Worm (Caenorhabditis elegans): ENCODE data around the gene T22B7.4.

T22B7.4 gene

ce11 chrX:5611155-5611554 is 30.1 kb downstream of the T22B7.4 start, which contains the start of gene octr-1:
TSS of gene octr-1 (minus strand) at chrX:5611255.
- TF ChIP-seq nhr-25 (tag; optimal IDR thresholded peaks at IDR 0.05; ENCODE audit: borderline replicate concordance, insufficient read depth) = no peak
- TF ChIP-seq F26F4.8 (GFP tag; conservative IDR thresholded peaks at IDR 0.05) = no peak
- no peak for TF ChIP-seq hif-1 (tag; optimal IDR thresholded peaks at IDR 0.05)

- no peak for TF ChIP-seq lin-15B (tag; optimal IDR thresholded peaks at IDR 0.05)
Measured at ce11 chrX:5605049-5605448, 36.2 kb downstream of the T22B7.4 start.

ce11 chrX:5603338-5603816 is 37.8 kb downstream of the T22B7.4 start, which contains the start of gene F14D12.1:
TSS of gene F14D12.1 (plus strand) at chrX:5603766.
- TF ChIP-seq nhr-28 (tag; optimal IDR thresholded peaks at IDR 0.05) = peak; percentile 70
- TF ChIP-seq mxl-3 (GFP tag; optimal IDR thresholded peaks at IDR 0.05) = peak; percentile 76
- TF ChIP-seq ceh-32 (tag; optimal IDR thresholded peaks at IDR 0.05; ENCODE audit: poor library complexity) = no peak
- TF ChIP-seq dmd-9 (GFP tag; IDR thresholded peaks at IDR 0.05) = no peak
- TF ChIP-seq nhr-48 (tag; optimal IDR thresholded peaks at IDR 0.05) = peak; percentile 37
- TF ChIP-seq duxl-1 (tag; optimal IDR thresholded peaks at IDR 0.05; ENCODE audit: poor library complexity) = no peak
- TF ChIP-seq hlh-11 (tag; optimal IDR thresholded peaks at IDR 0.05) = peak; percentile 67
- 0 out of 2 replicates have a peak, but pooled peaks have one; percentile 14 for TF ChIP-seq dmd-6 (GFP tag; IDR thresholded peaks at IDR 0.05)
- no peak for TF ChIP-seq egl-27 (tag; optimal IDR thresholded peaks at IDR 0.05)
- peak in 1 of 2 experiments; percentile 46 for TF ChIP-seq unc-62 (GFP tag; optimal IDR thresholded peaks at IDR 0.05 in 1 of 2)
- no peak for TF ChIP-seq unc-62 (tag; optimal IDR thresholded peaks at IDR 0.05)
- TF ChIP-seq mdl-1 (tag; optimal IDR thresholded peaks at IDR 0.05) = peak in 1 of 2 experiments; percentile 30
- no peak for TF ChIP-seq mxl-2 (GFP tag; conservative IDR thresholded peaks at IDR 0.05)
- TF ChIP-seq hlh-30 (tag; optimal IDR thresholded peaks at IDR 0.05; ENCODE audit: insufficient read depth) = peak; percentile 32
- no peak for TF ChIP-seq nhr-6 (tag; optimal IDR thresholded peaks at IDR 0.05)
- TF ChIP-seq aha-1 (tag) = peak; percentile 95

ce11 chrX:5599224-5599623 is 42.0 kb downstream of the T22B7.4 start, which contains the start of gene sulp-2:
TSS of gene sulp-2 (minus strand) at chrX:5599330.
- TF ChIP-seq unc-62 (GFP tag; optimal IDR thresholded peaks at IDR 0.05 in 1 of 2) = peak in 1 of 2 experiments; percentile 85
- no peak for TF ChIP-seq unc-62 (tag; optimal IDR thresholded peaks at IDR 0.05)
- TF ChIP-seq ctbp-1 (GFP tag; IDR thresholded peaks at IDR 0.05) = no peak
- peak; percentile 11 for TF ChIP-seq dve-1 (tag; optimal IDR thresholded peaks at IDR 0.05; ENCODE audit: insufficient read depth)
- TF ChIP-seq hlh-11 (tag; optimal IDR thresholded peaks at IDR 0.05) = peak; percentile 39
- no peak for TF ChIP-seq jun-1 (tag; optimal IDR thresholded peaks at IDR 0.05)
- TF ChIP-seq nhr-10 (tag; optimal IDR thresholded peaks at IDR 0.05) = no peak
- TF ChIP-seq egl-27 (tag; optimal IDR thresholded peaks at IDR 0.05) = no peak
- peak; percentile 2 for TF ChIP-seq nhr-28 (tag; optimal IDR thresholded peaks at IDR 0.05)
- peak; percentile 11 for TF ChIP-seq pqm-1 (tag; optimal IDR thresholded peaks at IDR 0.05)

ce11 chrX:5592517-5593183 is 48.6 kb downstream of the T22B7.4 start, which contains the start of gene unc-97:
TSS of gene unc-97 (plus strand) at chrX:5593133.
- peak in 1 of 2 experiments; percentile 25 for TF ChIP-seq daf-16 (GFP tag; optimal IDR thresholded peaks at IDR 0.05)
- no peak for TF ChIP-seq daf-16 (tag; optimal IDR thresholded peaks at IDR 0.05)
- no peak for TF ChIP-seq hmg-1.1 (GFP tag; IDR thresholded peaks at IDR 0.05)
- no peak for TF ChIP-seq T20F7.1 (GFP tag; optimal IDR thresholded peaks at IDR 0.05)
- no peak for TF ChIP-seq ztf-11 (tag; optimal IDR thresholded peaks at IDR 0.05)
- TF ChIP-seq mdt-29 (GFP tag; IDR thresholded peaks at IDR 0.05) = no peak

All from whole organism, L4 larva.